Worm (Caenorhabditis elegans) whole organism, midembryonic: ENCODE measurements around the gene Y69E1A.5.

ENCODE experiments used
- T22C8.4 ChIP-seq: fragments of 200-800 bp; sonication (Bioruptor generic); IDR thresholded peaks from 2 replicates; pipeline ENCODE4 v1.3.6; 2022; ENCODE audit warnings: missing genetic modification characterization, missing compliant biosample characterization
- flt-1 ChIP-seq: fragments of 200-800 bp; sonication (Bioruptor generic); IDR thresholded peaks from 2 replicates; pipeline ENCODE4 v1.3.6; 2022; ENCODE audit warnings: missing genetic modification characterization, missing compliant biosample characterization
- med-1 ChIP-seq: sonication (generic microtip); optimal IDR thresholded peaks from 2 replicates; lab custom pipeline; 2017; ENCODE audit warnings: missing genetic modification characterization, mild to moderate bottlenecking, missing compliant biosample characterization, antibody characterized with exemption, missing genetic modification reagents; ENCODE audit not compliant: insufficient read depth
- tab-1 ChIP-seq: fragments of 200-800 bp; sonication (Bioruptor generic); IDR thresholded peaks from 2 replicates; pipeline ENCODE4 v1.3.6; 2022; ENCODE audit warnings: missing genetic modification characterization, missing compliant biosample characterization
- ztf-29 ChIP-seq: fragments of 200-800 bp; sonication (Bioruptor generic); IDR thresholded peaks from 2 replicates; pipeline ENCODE4 v1.3.6; 2022; ENCODE audit warnings: missing genetic modification reagents, missing genetic modification characterization, missing compliant biosample characterization

ce11 chrIV:10934786-10935185 is 22.7 kb downstream of the Y69E1A.5 start:
- TF ChIP-seq med-1: no peak
- no peak for TF ChIP-seq ztf-29 (GFP tag; lab: Robert Waterston, UW)
- TF ChIP-seq tab-1 (GFP tag; lab: Robert Waterston, UW): no peak
- no peak for TF ChIP-seq flt-1 (GFP tag; lab: Robert Waterston, UW)
- no peak for TF ChIP-seq T22C8.4 (GFP tag; lab: Robert Waterston, UW)
